Worm (Caenorhabditis elegans) whole organism, L4 larva: ENCODE data around the gene set-11.

Experiments
- D1046.2 ChIP-seq: fragments of 200-800 bp; sonication (Bioruptor generic); IDR thresholded peaks from 2 replicates; pipeline ENCODE4 v1.3.6; 2022; ENCODE audit warnings: missing genetic modification characterization, missing compliant biosample characterization
- F49E8.2 ChIP-seq: sonication (generic microtip); optimal IDR thresholded peaks from 2 replicates; lab custom pipeline; 2016; ENCODE audit warnings: missing compliant biosample characterization, mild to moderate bottlenecking, missing genetic modification characterization, borderline replicate concordance
- R02D3.7 ChIP-seq: fragments of 150-350 bp; sonication (generic microtip); optimal IDR thresholded peaks from 3 replicates; lab custom pipeline; 2014; ENCODE audit warnings: missing biosample characterization, missing genetic modification characterization
- T26A8.4 ChIP-seq: fragments of 200-800 bp; sonication (Bioruptor generic); IDR thresholded peaks from 2 replicates; pipeline ENCODE4 v1.3.6; 2022; ENCODE audit warnings: missing genetic modification characterization, missing compliant biosample characterization
- Y105C5A.15 ChIP-seq: fragments of 200-800 bp; sonication (Bioruptor generic); IDR thresholded peaks from 2 replicates; pipeline ENCODE4 v1.3.6; 2022; ENCODE audit warnings: missing genetic modification characterization, missing compliant biosample characterization
- Y75B8A.6 ChIP-seq: fragments of 200-800 bp; sonication (Bioruptor generic); IDR thresholded peaks from 2 replicates; pipeline ENCODE4 v1.3.6; 2022; ENCODE audit warnings: missing genetic modification reagents, missing genetic modification characterization, missing compliant biosample characterization
- aha-1 ChIP-seq: fragments of 150-350 bp; peaks from one replicate; lab custom pipeline; 2014; ENCODE audit warnings: missing biosample characterization, missing genetic modification characterization
- aly-2 ChIP-seq: sonication (generic microtip); optimal IDR thresholded peaks from 2 replicates; lab custom pipeline; 2018; ENCODE audit warnings: missing biosample characterization, missing genetic modification characterization
- attf-4 ChIP-seq: sonication (generic microtip); optimal IDR thresholded peaks from 3 replicates; lab custom pipeline; 2017; ENCODE audit warnings: missing biosample characterization, missing genetic modification characterization
- ceh-20 ChIP-seq: fragments of 200-800 bp; sonication (Bioruptor generic); IDR thresholded peaks from 2 replicates; pipeline ENCODE4 v1.3.6; 2022; ENCODE audit warnings: missing genetic modification reagents, missing genetic modification characterization, missing compliant biosample characterization
- ceh-62 ChIP-seq: sonication (generic microtip); optimal IDR thresholded peaks from 2 replicates; lab custom pipeline; 2017; ENCODE audit warnings: missing biosample characterization, missing genetic modification characterization
- ceh-82 ChIP-seq: sonication (generic microtip); optimal IDR thresholded peaks from 2 replicates; lab custom pipeline; 2017; ENCODE audit warnings: missing biosample characterization, missing genetic modification characterization
- ces-1 ChIP-seq: fragments of 150-350 bp; sonication (generic microtip); optimal IDR thresholded peaks from 4 replicates; lab custom pipeline; 2014; ENCODE audit warnings: missing biosample characterization, missing genetic modification reagents, missing genetic modification characterization
- daf-12 ChIP-seq: fragments of 150-350 bp; optimal IDR thresholded peaks from 2 replicates; lab custom pipeline; 2014; ENCODE audit warnings: missing biosample characterization, missing genetic modification reagents, missing genetic modification characterization
- dmd-6 ChIP-seq: fragments of 200-800 bp; sonication (Bioruptor generic); IDR thresholded peaks from 2 replicates; pipeline ENCODE4 v1.3.6; 2022; ENCODE audit warnings: missing genetic modification reagents, missing genetic modification characterization, missing compliant biosample characterization
- dmd-9 ChIP-seq: fragments of 200-800 bp; sonication (Bioruptor generic); IDR thresholded peaks from 2 replicates; pipeline ENCODE4 v1.3.6; 2022; ENCODE audit warnings: missing genetic modification reagents, missing genetic modification characterization, missing compliant biosample characterization
- dpl-1 ChIP-seq: fragments of 150-350 bp; optimal IDR thresholded peaks from 2 replicates; lab custom pipeline; 2014; ENCODE audit warnings: missing biosample characterization, missing genetic modification reagents, missing genetic modification characterization
- duxl-1 ChIP-seq: sonication (generic microtip); optimal IDR thresholded peaks from 2 replicates; lab custom pipeline; 2016; ENCODE audit warnings: mild to moderate bottlenecking, missing genetic modification characterization, moderate library complexity, missing compliant biosample characterization; ENCODE audit not compliant: poor library complexity
- dve-1 ChIP-seq: sonication (generic microtip); optimal IDR thresholded peaks from 2 replicates; lab custom pipeline; 2017; ENCODE audit warnings: antibody characterized with exemption, mild to moderate bottlenecking, missing genetic modification characterization, missing compliant biosample characterization; ENCODE audit not compliant: insufficient read depth
- fos-1 ChIP-seq: fragments of 150-350 bp; optimal IDR thresholded peaks from 2 replicates; lab custom pipeline; 2014; ENCODE audit warnings: missing biosample characterization, missing genetic modification characterization
- hlh-11 ChIP-seq: fragments of 200-800 bp; sonication (Bioruptor generic); optimal IDR thresholded peaks from 2 replicates; lab custom pipeline; 2018; ENCODE audit warnings: mild to moderate bottlenecking, missing genetic modification characterization, missing compliant biosample characterization
- hlh-30 ChIP-seq: sonication (generic microtip); optimal IDR thresholded peaks from 2 replicates; lab custom pipeline; 2017; ENCODE audit warnings: antibody characterized with exemption, mild to moderate bottlenecking, missing genetic modification characterization, missing compliant biosample characterization; ENCODE audit not compliant: insufficient read depth
- jun-1 ChIP-seq: fragments of 150-350 bp; optimal IDR thresholded peaks from 2 replicates; lab custom pipeline; 2014; ENCODE audit warnings: missing biosample characterization, missing genetic modification reagents, missing genetic modification characterization
- lim-7 ChIP-seq: fragments of 200-800 bp; sonication (Bioruptor generic); IDR thresholded peaks from 2 replicates; pipeline ENCODE4 v1.3.6; 2022; ENCODE audit warnings: missing genetic modification characterization, missing compliant biosample characterization
- lin-1 ChIP-seq: fragments of 200-800 bp; sonication (Bioruptor generic); IDR thresholded peaks from 2 replicates; pipeline ENCODE4 v1.3.6; 2022; ENCODE audit warnings: missing genetic modification reagents, missing genetic modification characterization, missing compliant biosample characterization
- lin-29 ChIP-seq: fragments of 200-800 bp; sonication (Bioruptor generic); IDR thresholded peaks from 2 replicates; pipeline ENCODE4 v1.3.6; 2022; ENCODE audit warnings: missing genetic modification reagents, missing genetic modification characterization, missing compliant biosample characterization
- lin-38 ChIP-seq: fragments of 200-800 bp; sonication (Bioruptor generic); IDR thresholded peaks from 2 replicates; pipeline ENCODE4 v1.3.6; 2022; ENCODE audit warnings: missing genetic modification reagents, missing genetic modification characterization, missing compliant biosample characterization
- lin-39 ChIP-seq: fragments of 150-350 bp; optimal IDR thresholded peaks from 2 replicates; lab custom pipeline; 2014; ENCODE audit warnings: missing biosample characterization, missing genetic modification reagents, missing genetic modification characterization
- lir-3 ChIP-seq: sonication (generic microtip); optimal IDR thresholded peaks from 2 replicates; lab custom pipeline; 2016; ENCODE audit warnings: mild to moderate bottlenecking, missing genetic modification characterization, missing compliant biosample characterization
- nhr-10 ChIP-seq: fragments of 150-350 bp; optimal IDR thresholded peaks from 2 replicates; lab custom pipeline; 2014; ENCODE audit warnings: missing biosample characterization, missing genetic modification characterization
- nhr-102 ChIP-seq: sonication (generic microtip); optimal IDR thresholded peaks from 2 replicates; lab custom pipeline; 2016; ENCODE audit warnings: mild to moderate bottlenecking, missing genetic modification characterization, moderate library complexity, missing compliant biosample characterization
- nhr-11 ChIP-seq: fragments of 150-350 bp; optimal IDR thresholded peaks from 2 replicates; lab custom pipeline; 2014; ENCODE audit warnings: missing biosample characterization, missing genetic modification characterization
- nhr-111 ChIP-seq: fragments of 200-800 bp; sonication (Bioruptor generic); optimal IDR thresholded peaks from 2 replicates; lab custom pipeline; 2018; ENCODE audit warnings: mild to moderate bottlenecking, missing genetic modification characterization, missing compliant biosample characterization
- nhr-237 ChIP-seq: sonication (generic microtip); optimal IDR thresholded peaks from 2 replicates; lab custom pipeline; 2017; ENCODE audit warnings: missing biosample characterization, missing genetic modification characterization
- nhr-28 ChIP-seq: fragments of 150-350 bp; optimal IDR thresholded peaks from 2 replicates; lab custom pipeline; 2014; ENCODE audit warnings: missing biosample characterization, missing genetic modification characterization
- nhr-41 ChIP-seq: fragments of 200-800 bp; sonication (Bioruptor generic); IDR thresholded peaks from 2 replicates; pipeline ENCODE4 v1.3.6; 2022; ENCODE audit warnings: missing genetic modification reagents, missing genetic modification characterization, missing compliant biosample characterization
- nhr-48 ChIP-seq: sonication (generic microtip); optimal IDR thresholded peaks from 2 replicates; lab custom pipeline; 2016; ENCODE audit warnings: mild to moderate bottlenecking, missing genetic modification characterization, missing compliant biosample characterization
- nhr-6 ChIP-seq: fragments of 150-350 bp; optimal IDR thresholded peaks from 2 replicates; lab custom pipeline; 2014; ENCODE audit warnings: missing biosample characterization, missing genetic modification characterization
- nhr-77 ChIP-seq: fragments of 150-350 bp; optimal IDR thresholded peaks from 2 replicates; lab custom pipeline; 2014; ENCODE audit warnings: missing biosample characterization, missing genetic modification characterization
- pha-4 ChIP-seq, 2 experiments: fragments of 150-350 bp in 1 of 2; fragments of 200-800 bp in 1 of 2; sonication (Bioruptor generic) in 1 of 2; IDR thresholded peaks in 1 of 2; optimal IDR thresholded peaks in 1 of 2; 2 replicates each; pipeline versions ENCODE4 v1.3.6 to Lab custom; 2014 to 2022; ENCODE audit warnings: missing genetic modification characterization in 2 of 2, missing genetic modification reagents in 2 of 2, missing biosample characterization in 1 of 2, missing compliant biosample characterization in 1 of 2
- pqm-1 ChIP-seq: sonication (generic microtip); optimal IDR thresholded peaks from 2 replicates; lab custom pipeline; 2017; ENCODE audit warnings: missing biosample characterization, missing genetic modification characterization
- saeg-2 ChIP-seq: fragments of 200-800 bp; sonication (Bioruptor generic); IDR thresholded peaks from 2 replicates; pipeline ENCODE4 v1.3.6; 2022; ENCODE audit warnings: missing genetic modification reagents, missing genetic modification characterization, missing compliant biosample characterization
- skn-1 ChIP-seq: fragments of 150-350 bp; optimal IDR thresholded peaks from 2 replicates; lab custom pipeline; 2014; ENCODE audit warnings: missing biosample characterization, missing genetic modification characterization
- snpc-1.2 ChIP-seq: fragments of 200-800 bp; sonication (Bioruptor generic); IDR thresholded peaks from 2 replicates; pipeline ENCODE4 v1.3.6; 2022; ENCODE audit warnings: missing genetic modification reagents, missing genetic modification characterization, missing compliant biosample characterization
- snpc-4 ChIP-seq: fragments of 150-350 bp; optimal IDR thresholded peaks from 2 replicates; lab custom pipeline; 2014; ENCODE audit warnings: missing biosample characterization, missing genetic modification characterization
- tra-1 ChIP-seq: fragments of 200-800 bp; sonication (Bioruptor generic); IDR thresholded peaks from 2 replicates; pipeline ENCODE4 v1.3.6; 2022; ENCODE audit warnings: missing genetic modification reagents, missing genetic modification characterization, missing compliant biosample characterization
- ztf-7 ChIP-seq: fragments of 150-350 bp; optimal IDR thresholded peaks from 2 replicates; lab custom pipeline; 2014; ENCODE audit warnings: missing biosample characterization, missing genetic modification characterization

set-11 gene

ce11 chrII:2684208-2684607, 8.2 kb downstream of the set-11 start, which contains the start of gene ceh-87 (continued):
- TF ChIP-seq nhr-6 (tag; lab: Kevin White, UChicago), result no peak

ce11 chrII:2681118-2681517, 11.3 kb downstream of the set-11 start, which contains the start of gene F34D6.1:
F34D6.1 (minus strand) TSS chrII:2681218.
- peak; percentile 36 for TF ChIP-seq aha-1 (tag; lab: Kevin White, UChicago)
- TF ChIP-seq nhr-111 (GFP tag; lab: Kevin White, UChicago), result no peak

- TF ChIP-seq fos-1 (tag; lab: Kevin White, UChicago) (no peak), ceh-82 (tag; lab: Kevin White, UChicago) (no peak), aly-2 (tag; lab: Kevin White, UChicago) (no peak), lin-29 (no peak), lin-38 (GFP tag; lab: Robert Waterston, UW) (no peak), ceh-62 (no peak), snpc-4 (tag; lab: Kevin White, UChicago) (no peak), nhr-11 (tag; lab: Kevin White, UChicago) (no peak), saeg-2 (GFP tag; lab: Robert Waterston, UW) (no peak), skn-1 (no peak), lin-39 (tag; lab: Kevin White, UChicago) (no peak), hlh-30 (tag; lab: Kevin White, UChicago) (no peak), F49E8.2 (tag; lab: Kevin White, UChicago) (no peak), Y105C5A.15 (GFP tag; lab: Robert Waterston, UW) (no peak), dve-1 (tag; lab: Kevin White, UChicago) (no peak), nhr-102 (peak; percentile 22), dmd-9 (no peak), aha-1 (tag; lab: Kevin White, UChicago) (no peak), nhr-111 (GFP tag; lab: Kevin White, UChicago) (no peak), lir-3 (tag; lab: Kevin White, UChicago) (no peak), dmd-6 (peak; percentile 92), T26A8.4 (GFP tag; lab: Robert Waterston, UW) (no peak), pqm-1 (tag; lab: Kevin White, UChicago) (peak; percentile 94), dpl-1 (GFP tag; lab: Kevin White, UChicago) (no peak), lim-7 (no peak), nhr-41 (GFP tag; lab: Robert Waterston, UW) (no peak), snpc-1.2 (GFP tag; lab: Robert Waterston, UW) (no peak), hlh-11 (peak; percentile 63), nhr-48 (peak; percentile 33), nhr-77 (tag; lab: Kevin White, UChicago) (peak; percentile 7), tra-1 (GFP tag; lab: Robert Waterston, UW) (no peak), jun-1 (tag; lab: Kevin White, UChicago) (no peak), duxl-1 (tag; lab: Kevin White, UChicago) (no peak), nhr-10 (tag; lab: Kevin White, UChicago) (no peak), D1046.2 (GFP tag; lab: Robert Waterston, UW) (no peak), Y75B8A.6 (GFP tag; lab: Robert Waterston, UW) (no peak), daf-12 (tag; lab: Kevin White, UChicago) (no peak), ztf-7 (tag; lab: Kevin White, UChicago) (no peak), nhr-28 (tag; lab: Kevin White, UChicago) (peak; percentile 88), R02D3.7 (tag; lab: Kevin White, UChicago) (no peak), lin-1 (GFP tag; lab: Robert Waterston, UW) (0 out of 2 replicates have a peak, but pooled peaks have one; percentile 12), ceh-20 (GFP tag; lab: Robert Waterston, UW) (no peak), pha-4 (GFP tag; IDR thresholded peaks at IDR 0.05; lab: Robert Waterston, UW) (no peak), pha-4 (tag; optimal IDR thresholded peaks at IDR 0.05; lab: Kevin White, UChicago) (no peak), attf-4 (no peak), ces-1 (GFP tag; lab: Kevin White, UChicago) (no peak), nhr-237 (no peak)
Measured at ce11 chrII:2677534-2678168, 14.7 kb downstream of the set-11 start, which contains the start of gene F22E5.17. F22E5.17 (plus strand) TSS chrII:2678041.
